Fruit fly (Drosophila melanogaster) whole organism, wandering third instar larva: Measurements from ENCODE around the gene CG14339.

Source experiments
- GATAd ChIP-seq: sonication (Bioruptor generic); optimal IDR thresholded peaks from 2 replicates; lab custom pipeline; 2016; ENCODE audit warnings: missing biosample characterization, missing genetic modification characterization
- Jra ChIP-seq: sonication (Bioruptor generic); optimal IDR thresholded peaks from 2 replicates; lab custom pipeline; 2016; ENCODE audit warnings: missing biosample characterization, missing genetic modification characterization

- TF ChIP-seq GATAd (GFP tag; lab: Kevin White, UChicago) (no peak), Jra (GFP tag; lab: Kevin White, UChicago) (no peak)
Observed at dm6 chr2L:1124265-1124664, 15.9 kb downstream of the CG14339 start.
